Worm (Caenorhabditis elegans) whole organism, early embryonic: ENCODE data around the gene B0302.5.

Source experiments
- B0310.2 ChIP-seq: sonication (generic microtip); optimal IDR thresholded peaks from 2 replicates; lab custom pipeline; 2016; ENCODE audit warnings: mild to moderate bottlenecking, missing genetic modification characterization, missing compliant biosample characterization
- aly-1 ChIP-seq: sonication (generic microtip); optimal IDR thresholded peaks from 2 replicates; lab custom pipeline; 2016; ENCODE audit warnings: missing genetic modification characterization, missing compliant biosample characterization
- ama-1 ChIP-seq: fragments of 150-350 bp; optimal IDR thresholded peaks from 2 replicates; lab custom pipeline; 2014
- ets-7 ChIP-seq: sonication (generic microtip); optimal IDR thresholded peaks from 2 replicates; lab custom pipeline; 2016; ENCODE audit warnings: missing genotype, missing genetic modification characterization, missing compliant biosample characterization
- flt-1 ChIP-seq: fragments of 200-800 bp; sonication (Bioruptor generic); IDR thresholded peaks from 2 replicates; pipeline ENCODE4 v1.3.6; 2022; ENCODE audit warnings: missing genetic modification characterization, missing compliant biosample characterization
- hmg-4 ChIP-seq: fragments of 200-800 bp; sonication (Bioruptor generic); optimal IDR thresholded peaks from 2 replicates; lab custom pipeline; 2018; ENCODE audit warnings: mild to moderate bottlenecking, missing genetic modification characterization, missing compliant biosample characterization
- hnd-1 ChIP-seq: sonication (generic microtip); optimal IDR thresholded peaks from 2 replicates; lab custom pipeline; 2016; ENCODE audit warnings: missing genetic modification characterization, missing compliant biosample characterization
- pes-1 ChIP-seq: fragments of 200-800 bp; sonication (Bioruptor generic); IDR thresholded peaks from 2 replicates; pipeline ENCODE4 v1.3.6; 2022; ENCODE audit warnings: missing genetic modification reagents, missing genetic modification characterization, missing compliant biosample characterization
- scrt-1 ChIP-seq: fragments of 200-800 bp; sonication (Bioruptor generic); IDR thresholded peaks from 2 replicates; pipeline ENCODE4 v1.3.6; 2022; ENCODE audit warnings: missing genetic modification characterization, missing compliant biosample characterization
- tbx-11 ChIP-seq: fragments of 200-800 bp; sonication (Bioruptor generic); IDR thresholded peaks from 2 replicates; pipeline ENCODE4 v1.3.6; 2022; ENCODE audit warnings: missing genetic modification characterization, missing compliant biosample characterization
- tra-4 ChIP-seq: sonication (generic microtip); optimal IDR thresholded peaks from 2 replicates; lab custom pipeline; 2017; ENCODE audit warnings: missing genetic modification characterization, missing compliant biosample characterization

- TF ChIP-seq ama-1 (lab: Kevin White, UChicago) (no peak), hnd-1 (tag; lab: Kevin White, UChicago) (no peak), flt-1 (no peak), aly-1 (no peak), hmg-4 (GFP tag; lab: Kevin White, UChicago) (no peak), ets-7 (tag; lab: Kevin White, UChicago) (no peak), B0310.2 (no peak), scrt-1 (GFP tag; lab: Robert Waterston, UW) (no peak), pes-1 (GFP tag; lab: Robert Waterston, UW) (no peak), tbx-11 (GFP tag; lab: Robert Waterston, UW) (no peak), tra-4 (tag; lab: Kevin White, UChicago) (no peak)
These were observed 35.2 kb upstream of the B0302.5 start, which contains the start of gene T25G12.6 for ce11 chrX:17230108-17230507.
